Fruit fly (Drosophila melanogaster): ENCODE measurements around the gene mtSSB.

mtSSB gene

dm6 chr3R:16212859-16213708, 8.0 kb upstream of the mtSSB start:
- TF ChIP-seq insv (optimal IDR thresholded peaks at IDR 0.05) (no peak), psq (optimal IDR thresholded peaks at IDR 0.05) (no peak), Sin3A (optimal IDR thresholded peaks at IDR 0.05) (no peak), ttk (optimal IDR thresholded peaks at IDR 0.05) (no peak), h (optimal IDR thresholded peaks at IDR 0.05) (no peak), Myc (optimal IDR thresholded peaks at IDR 0.05) (no peak)

- TF ChIP-seq h (optimal IDR thresholded peaks at IDR 0.05) (no peak), Myc (optimal IDR thresholded peaks at IDR 0.05) (no peak), insv (optimal IDR thresholded peaks at IDR 0.05) (no peak), ttk (optimal IDR thresholded peaks at IDR 0.05) (no peak), Sin3A (optimal IDR thresholded peaks at IDR 0.05) (no peak), psq (optimal IDR thresholded peaks at IDR 0.05) (no peak)
Measured at dm6 chr3R:16211883-16212540, 7.0 kb upstream of the mtSSB start.

dm6 chr3R:16210808-16211578, 5.9 kb upstream of the mtSSB start:
- TF ChIP-seq Myc (optimal IDR thresholded peaks at IDR 0.05) (no peak), ttk (optimal IDR thresholded peaks at IDR 0.05) (no peak)

- TF ChIP-seq Sin3A (optimal IDR thresholded peaks at IDR 0.05) = no peak
- TF ChIP-seq insv (optimal IDR thresholded peaks at IDR 0.05) = no peak
Measured at dm6 chr3R:16209714-16210553, 4.9 kb upstream of the mtSSB start.

dm6 chr3R:16208924-16209713, 4.1 kb upstream of the mtSSB start:
- TF ChIP-seq insv (optimal IDR thresholded peaks at IDR 0.05) (no peak), Sin3A (optimal IDR thresholded peaks at IDR 0.05) (no peak), psq (optimal IDR thresholded peaks at IDR 0.05) (no peak), ttk (optimal IDR thresholded peaks at IDR 0.05) (no peak), h (optimal IDR thresholded peaks at IDR 0.05) (no peak), Myc (optimal IDR thresholded peaks at IDR 0.05) (no peak)

dm6 chr3R:16208106-16208780, 3.2 kb upstream of the mtSSB start:
- TF ChIP-seq Myc (optimal IDR thresholded peaks at IDR 0.05) (no peak), ttk (optimal IDR thresholded peaks at IDR 0.05) (no peak), Sin3A (optimal IDR thresholded peaks at IDR 0.05) (no peak), insv (optimal IDR thresholded peaks at IDR 0.05) (no peak), psq (optimal IDR thresholded peaks at IDR 0.05) (no peak), h (optimal IDR thresholded peaks at IDR 0.05) (no peak)

dm6 chr3R:16207074-16207609, 2.1 kb upstream of the mtSSB start:
- TF ChIP-seq psq (optimal IDR thresholded peaks at IDR 0.05) (no peak), Sin3A (optimal IDR thresholded peaks at IDR 0.05) (no peak), Myc (optimal IDR thresholded peaks at IDR 0.05) (no peak), insv (optimal IDR thresholded peaks at IDR 0.05) (no peak)

- TF ChIP-seq h (optimal IDR thresholded peaks at IDR 0.05) (no peak), Myc (optimal IDR thresholded peaks at IDR 0.05) (no peak), ttk (optimal IDR thresholded peaks at IDR 0.05) (no peak), Sin3A (optimal IDR thresholded peaks at IDR 0.05) (no peak), insv (optimal IDR thresholded peaks at IDR 0.05) (no peak), psq (optimal IDR thresholded peaks at IDR 0.05) (no peak)
Measured at dm6 chr3R:16206162-16206561, 1.1 kb upstream of the mtSSB start.

dm6 chr3R:16203025-16203421, 2.0 kb downstream of the mtSSB start, which contains the start of the genes CG6126 and CG31287:
Gene CG6126, minus strand, starts transcription at chr3R:16203083.
Gene CG31287, plus strand, starts transcription at chr3R:16203371.
- TF ChIP-seq Sin3A (optimal IDR thresholded peaks at IDR 0.05) (no peak), psq (optimal IDR thresholded peaks at IDR 0.05) (no peak), ttk (optimal IDR thresholded peaks at IDR 0.05) (no peak), h (optimal IDR thresholded peaks at IDR 0.05) (no peak), Myc (optimal IDR thresholded peaks at IDR 0.05) (no peak), insv (optimal IDR thresholded peaks at IDR 0.05) (no peak)

dm6 chr3R:16202335-16203024, 2.6 kb downstream of the mtSSB start:
- TF ChIP-seq Sin3A (optimal IDR thresholded peaks at IDR 0.05) = no peak
- TF ChIP-seq Myc (optimal IDR thresholded peaks at IDR 0.05) = no peak
- no peak for TF ChIP-seq h (optimal IDR thresholded peaks at IDR 0.05)
- TF ChIP-seq insv (optimal IDR thresholded peaks at IDR 0.05) = no peak
- TF ChIP-seq psq (optimal IDR thresholded peaks at IDR 0.05) = no peak
- TF ChIP-seq ttk (optimal IDR thresholded peaks at IDR 0.05) = no peak
